Worm (Caenorhabditis elegans) whole organism, early embryonic: ENCODE data around the gene C34F6.10.

Experiments used
- B0310.2 ChIP-seq: sonication (generic microtip); optimal IDR thresholded peaks from 2 replicates; lab custom pipeline; 2016; ENCODE audit warnings: mild to moderate bottlenecking, missing genetic modification characterization, missing compliant biosample characterization
- F13C5.2 ChIP-seq: sonication (generic microtip); optimal IDR thresholded peaks from 2 replicates; lab custom pipeline; 2017; ENCODE audit warnings: mild to moderate bottlenecking, missing genetic modification characterization, inconsistent platforms, missing compliant biosample characterization
- ama-1 ChIP-seq: fragments of 150-350 bp; optimal IDR thresholded peaks from 2 replicates; lab custom pipeline; 2014
- ceh-13 ChIP-seq: fragments of 200-800 bp; sonication (Bioruptor generic); optimal IDR thresholded peaks from 2 replicates; lab custom pipeline; 2018; ENCODE audit warnings: mild to moderate bottlenecking, missing genetic modification characterization, missing compliant biosample characterization
- ceh-36 ChIP-seq: sonication (generic microtip); optimal IDR thresholded peaks from 2 replicates; lab custom pipeline; 2016; ENCODE audit warnings: missing genetic modification characterization, inconsistent platforms, missing compliant biosample characterization
- ets-7 ChIP-seq: sonication (generic microtip); optimal IDR thresholded peaks from 2 replicates; lab custom pipeline; 2016; ENCODE audit warnings: missing genotype, missing genetic modification characterization, missing compliant biosample characterization
- flt-1 ChIP-seq: fragments of 200-800 bp; sonication (Bioruptor generic); IDR thresholded peaks from 2 replicates; pipeline ENCODE4 v1.3.6; 2022; ENCODE audit warnings: missing genetic modification characterization, missing compliant biosample characterization
- hmbx-1 ChIP-seq: sonication (generic microtip); optimal IDR thresholded peaks from 2 replicates; lab custom pipeline; 2016; ENCODE audit warnings: mild to moderate bottlenecking, missing genetic modification characterization, missing compliant biosample characterization
- hmg-4 ChIP-seq: fragments of 200-800 bp; sonication (Bioruptor generic); optimal IDR thresholded peaks from 2 replicates; lab custom pipeline; 2018; ENCODE audit warnings: mild to moderate bottlenecking, missing genetic modification characterization, missing compliant biosample characterization
- hnd-1 ChIP-seq: sonication (generic microtip); optimal IDR thresholded peaks from 2 replicates; lab custom pipeline; 2016; ENCODE audit warnings: missing genetic modification characterization, missing compliant biosample characterization
- pes-1 ChIP-seq: fragments of 200-800 bp; sonication (Bioruptor generic); IDR thresholded peaks from 2 replicates; pipeline ENCODE4 v1.3.6; 2022; ENCODE audit warnings: missing genetic modification reagents, missing genetic modification characterization, missing compliant biosample characterization
- scrt-1 ChIP-seq: fragments of 200-800 bp; sonication (Bioruptor generic); IDR thresholded peaks from 2 replicates; pipeline ENCODE4 v1.3.6; 2022; ENCODE audit warnings: missing genetic modification characterization, missing compliant biosample characterization
- sea-1 ChIP-seq: fragments of 200-800 bp; sonication (Bioruptor generic); conservative IDR thresholded peaks from 2 replicates; pipeline ENCODE4 v1.3.6; 2022; ENCODE audit warnings: missing genetic modification characterization, missing compliant biosample characterization
- tbx-11 ChIP-seq: fragments of 200-800 bp; sonication (Bioruptor generic); IDR thresholded peaks from 2 replicates; pipeline ENCODE4 v1.3.6; 2022; ENCODE audit warnings: missing genetic modification characterization, missing compliant biosample characterization
- tbx-37 ChIP-seq: fragments of 200-800 bp; sonication (Bioruptor generic); conservative IDR thresholded peaks from 2 replicates; pipeline ENCODE4 v1.3.6; 2022; ENCODE audit warnings: missing genetic modification reagents, missing genetic modification characterization, missing compliant biosample characterization
- tra-4 ChIP-seq: sonication (generic microtip); optimal IDR thresholded peaks from 2 replicates; lab custom pipeline; 2017; ENCODE audit warnings: missing genetic modification characterization, missing compliant biosample characterization

Gene C34F6.10

DNA sequence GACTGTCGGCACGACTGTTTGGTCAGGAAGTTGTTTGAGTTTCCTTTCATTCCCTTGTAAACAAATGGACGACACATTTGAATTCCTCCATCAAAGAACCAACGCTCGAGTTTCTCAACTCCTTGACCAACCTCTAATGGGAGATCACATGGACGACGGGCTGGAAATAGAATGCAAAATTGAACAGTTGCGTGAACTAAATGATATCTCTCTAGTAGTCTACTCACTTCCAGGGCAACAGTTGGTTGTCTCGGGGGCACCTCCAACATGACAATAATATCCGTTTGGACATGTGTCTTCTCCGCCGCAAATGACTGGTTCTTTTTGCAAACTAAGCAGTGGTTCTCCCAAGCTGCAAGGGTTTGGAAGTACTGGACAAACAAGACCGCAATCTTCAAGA, 46.8 kb downstream of the C34F6.10 start:
- TF ChIP-seq ama-1 (lab: Kevin White, UChicago): no peak
- TF ChIP-seq hmbx-1 (tag; lab: Kevin White, UChicago): no peak
- TF ChIP-seq sea-1 (GFP tag; lab: Robert Waterston, UW): no peak
- TF ChIP-seq B0310.2 (tag; lab: Kevin White, UChicago): no peak
- TF ChIP-seq tbx-37 (GFP tag; lab: Robert Waterston, UW): no peak
- TF ChIP-seq pes-1 (GFP tag; lab: Robert Waterston, UW): no peak
- TF ChIP-seq hmg-4 (GFP tag; lab: Kevin White, UChicago): no peak
- no peak for TF ChIP-seq tbx-11 (GFP tag; lab: Robert Waterston, UW)
- no peak for TF ChIP-seq tra-4 (tag; lab: Kevin White, UChicago)
- no peak for TF ChIP-seq ceh-36 (tag; lab: Kevin White, UChicago)
- TF ChIP-seq F13C5.2: no peak

DNA sequence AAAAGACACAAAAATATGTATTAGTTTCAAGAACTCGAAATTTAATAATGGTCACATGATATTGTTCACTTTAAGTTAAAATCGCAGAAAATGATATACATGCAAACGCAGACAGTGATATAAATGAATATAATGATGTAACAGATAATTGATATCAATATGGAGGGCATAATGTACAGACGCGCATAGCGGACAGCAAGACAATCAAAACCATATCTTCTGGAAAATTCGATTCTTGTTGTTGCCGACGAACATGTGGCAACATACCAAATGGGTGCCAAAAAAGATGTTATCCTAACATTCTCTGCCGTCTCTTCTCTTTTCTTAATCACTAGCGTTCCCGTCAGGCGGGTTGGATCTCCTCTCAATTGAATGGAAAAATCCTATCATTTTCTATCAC, 50.0 kb downstream of the C34F6.10 start:
- no peak for TF ChIP-seq tbx-37 (GFP tag; lab: Robert Waterston, UW)
- TF ChIP-seq scrt-1: no peak
- no peak for TF ChIP-seq hmg-4 (GFP tag; lab: Kevin White, UChicago)
- TF ChIP-seq sea-1 (GFP tag; lab: Robert Waterston, UW): no peak
- no peak for TF ChIP-seq ama-1 (lab: Kevin White, UChicago)
- TF ChIP-seq ceh-13 (GFP tag; lab: Kevin White, UChicago): no peak
- no peak for TF ChIP-seq hnd-1 (tag; lab: Kevin White, UChicago)
- no peak for TF ChIP-seq F13C5.2
- TF ChIP-seq tbx-11 (GFP tag; lab: Robert Waterston, UW): no peak
- TF ChIP-seq hmbx-1 (tag; lab: Kevin White, UChicago): no peak
- no peak for TF ChIP-seq tra-4 (tag; lab: Kevin White, UChicago)
- no peak for TF ChIP-seq ets-7 (tag; lab: Kevin White, UChicago)
- TF ChIP-seq flt-1: no peak
- no peak for TF ChIP-seq pes-1 (GFP tag; lab: Robert Waterston, UW)
- TF ChIP-seq B0310.2 (tag; lab: Kevin White, UChicago): no peak
- no peak for TF ChIP-seq ceh-36 (tag; lab: Kevin White, UChicago)

DNA sequence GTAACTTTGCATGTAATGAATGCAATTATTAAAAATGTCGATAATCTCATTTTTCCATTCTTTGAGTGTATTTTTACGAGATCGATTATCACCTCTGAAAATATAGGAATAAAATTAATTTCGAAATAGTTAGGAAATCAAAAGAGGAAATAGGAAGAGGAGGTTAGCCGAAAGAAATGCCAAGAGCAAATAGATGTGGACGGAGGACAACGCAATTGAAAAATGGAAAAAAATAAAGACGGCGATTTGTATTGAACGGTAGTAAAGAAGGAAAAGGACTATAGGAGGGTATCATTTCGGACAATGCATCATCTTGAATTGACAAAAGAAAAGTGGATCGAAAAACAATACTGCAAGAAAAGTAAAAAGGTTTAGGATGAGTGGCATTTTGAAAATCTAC, 50.9 kb downstream of the C34F6.10 start, which contains the start of gene F13D2.1:
TSS of gene F13D2.1 (minus strand) at position 101 of the 400 bp plus-strand sequence.
- TF ChIP-seq ceh-13 (GFP tag; lab: Kevin White, UChicago) (no peak), hmg-4 (GFP tag; lab: Kevin White, UChicago) (no peak), F13C5.2 (no peak)

DNA sequence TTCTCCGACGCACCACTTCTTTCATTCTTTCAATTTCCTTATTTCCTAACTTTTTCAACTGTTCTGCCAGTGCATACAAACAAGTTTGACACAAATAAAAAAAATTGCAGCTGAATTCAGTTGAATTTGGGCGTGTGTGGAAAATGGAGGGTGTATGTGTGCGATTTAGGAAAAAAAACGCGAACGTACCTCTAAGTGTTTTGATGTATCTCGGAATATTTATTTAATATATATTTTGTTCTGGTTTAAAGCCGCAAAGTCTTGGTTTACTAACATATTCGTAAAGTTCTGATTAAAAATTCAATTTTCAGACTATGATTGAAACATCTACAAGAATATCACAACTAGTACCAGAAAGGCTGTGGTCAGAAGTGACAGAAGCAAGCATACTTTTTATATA, 54.9 kb downstream of the C34F6.10 start, which contains the start of gene gnrr-7:
TSS of gene gnrr-7 (plus strand) at position 301 of the 400 bp plus-strand sequence.
- no peak for TF ChIP-seq hmg-4 (GFP tag; lab: Kevin White, UChicago)
- TF ChIP-seq F13C5.2: no peak
- TF ChIP-seq tbx-11 (GFP tag; lab: Robert Waterston, UW): no peak
- no peak for TF ChIP-seq scrt-1
- TF ChIP-seq pes-1 (GFP tag; lab: Robert Waterston, UW): no peak
- TF ChIP-seq ceh-13 (GFP tag; lab: Kevin White, UChicago): no peak
- no peak for TF ChIP-seq hnd-1 (tag; lab: Kevin White, UChicago)
- no peak for TF ChIP-seq flt-1
